Worm (Caenorhabditis elegans): ENCODE results near the gene F53A9.9.

DNA sequence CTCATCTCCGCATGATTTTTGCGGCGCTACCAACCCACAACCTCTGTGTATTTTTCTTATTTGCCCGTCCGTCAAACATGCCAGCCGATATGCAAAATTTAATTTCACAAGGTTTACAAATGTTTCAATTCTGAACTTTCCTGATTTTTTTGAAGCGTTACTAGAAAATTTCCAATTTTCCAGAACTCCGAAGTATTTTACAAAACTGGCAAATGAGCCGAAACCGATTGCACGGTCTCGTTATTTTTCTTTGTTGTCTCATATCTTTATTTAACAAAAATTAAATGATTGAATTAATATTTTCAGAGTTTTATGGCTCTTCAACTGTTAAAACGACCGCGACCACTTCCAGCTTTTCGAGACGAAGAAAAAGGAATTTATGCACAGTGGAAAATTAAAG, 12.5 kb downstream of the F53A9.9 start, which contains the start of gene F53A9.3:
- no peak for TF ChIP-seq ztf-29 (GFP tag; IDR thresholded peaks at IDR 0.05)
- TF ChIP-seq flt-1 (GFP tag; IDR thresholded peaks at IDR 0.05): no peak
- no peak for TF ChIP-seq T22C8.4 (GFP tag; IDR thresholded peaks at IDR 0.05)
- TF ChIP-seq ztf-23 (GFP tag; IDR thresholded peaks at IDR 0.05): no peak
- no peak for TF ChIP-seq ref-1 (GFP tag; conservative IDR thresholded peaks at IDR 0.05)

Measured in whole organism, midembryonic.